Fruit fly (Drosophila melanogaster): ENCODE measurements around the gene Capr.

The Capr gene

DNA sequence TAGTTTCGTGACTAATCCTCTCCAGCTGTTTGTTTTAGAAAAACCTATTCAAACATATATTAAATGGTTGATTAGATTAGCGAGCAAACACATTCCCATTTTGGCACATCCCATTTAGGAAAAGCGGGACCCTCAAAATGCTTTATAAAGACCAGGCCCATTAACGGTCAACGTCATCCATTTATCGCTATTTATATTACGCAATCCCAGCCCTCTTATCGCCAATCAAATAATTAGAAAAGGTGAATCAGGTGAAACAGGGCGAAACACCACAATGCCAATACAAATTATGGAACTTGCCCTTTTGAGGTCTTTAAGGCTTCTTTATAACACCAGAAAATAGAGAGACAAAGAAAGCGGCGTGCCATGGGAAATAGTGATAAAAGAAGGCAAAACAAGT is 35.1 kb downstream of the Capr start:
- TF ChIP-seq noc (tag; optimal IDR thresholded peaks at IDR 0.05), result no peak

DNA sequence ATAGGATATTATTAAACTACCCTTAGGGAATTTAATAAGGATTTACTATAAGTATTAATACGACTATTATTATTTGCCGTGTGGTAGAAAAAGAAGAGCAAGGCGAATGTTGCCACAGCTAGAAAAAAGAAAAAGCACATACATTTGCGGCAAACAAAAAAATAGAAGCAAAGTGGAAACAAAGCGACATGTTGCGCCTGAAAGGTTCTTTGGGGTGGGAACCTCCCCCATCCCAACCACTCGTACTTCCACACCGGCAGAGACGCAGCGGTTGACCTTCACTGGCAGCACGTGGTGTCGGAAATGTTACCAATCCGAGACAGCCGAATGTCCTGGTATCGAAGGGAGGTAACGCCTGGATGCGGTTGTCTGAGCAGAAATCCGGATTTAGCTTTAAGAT is 35.8 kb downstream of the Capr start:
- no peak for TF ChIP-seq noc (tag; optimal IDR thresholded peaks at IDR 0.05)

DNA sequence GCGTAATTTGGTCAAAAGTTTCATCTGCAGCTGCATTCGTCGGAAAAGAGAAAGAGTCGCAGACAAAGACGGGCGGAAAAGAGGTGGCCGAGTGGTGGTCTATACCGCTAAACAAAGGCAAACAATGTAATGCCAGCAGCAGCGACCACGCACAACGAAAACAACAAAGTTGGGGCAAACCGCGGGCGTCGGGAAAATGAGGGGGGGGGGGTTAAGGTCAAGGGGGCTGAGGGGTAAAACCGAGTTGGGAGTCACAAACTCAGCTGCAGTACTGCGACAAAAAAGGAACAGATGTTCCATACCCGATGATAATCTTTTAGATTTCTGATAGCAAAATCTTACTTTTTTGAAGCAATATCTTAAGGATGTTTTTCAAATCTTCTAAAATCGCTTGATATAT is 36.3 kb downstream of the Capr start:
- no peak for TF ChIP-seq noc (tag; optimal IDR thresholded peaks at IDR 0.05)

DNA sequence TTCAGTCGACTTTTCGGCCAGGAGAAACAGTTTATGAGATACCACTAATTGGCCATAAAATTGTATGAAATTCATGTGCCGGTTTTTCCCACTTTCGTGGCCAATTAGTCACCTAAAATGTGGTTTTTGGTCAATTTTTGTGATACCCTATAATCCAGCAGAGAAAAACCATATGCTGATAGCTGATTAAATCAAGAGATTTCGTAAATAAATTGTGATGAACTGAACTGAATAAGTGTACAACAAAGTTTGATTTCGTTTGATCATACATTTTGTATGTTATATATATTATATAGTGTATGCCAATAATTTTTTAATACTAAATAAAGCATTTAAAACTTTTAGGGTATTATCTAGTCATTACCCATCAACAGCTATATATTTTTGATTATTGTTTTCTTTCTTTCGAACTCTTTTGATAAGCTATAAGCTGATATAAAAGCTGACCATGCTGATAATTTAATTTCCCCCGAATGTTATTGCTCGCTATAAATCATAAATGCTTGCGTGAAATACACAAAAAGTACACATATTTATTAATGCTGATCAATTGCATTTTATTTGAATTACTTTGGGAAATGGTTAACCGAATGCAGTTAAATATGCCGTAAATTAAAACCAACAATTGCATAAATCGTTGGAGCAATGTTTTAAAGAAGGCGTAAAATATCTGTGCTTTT is 38.2 kb downstream of the Capr start:
- peak; percentile 73 for TF ChIP-seq noc (tag; optimal IDR thresholded peaks at IDR 0.05)

DNA sequence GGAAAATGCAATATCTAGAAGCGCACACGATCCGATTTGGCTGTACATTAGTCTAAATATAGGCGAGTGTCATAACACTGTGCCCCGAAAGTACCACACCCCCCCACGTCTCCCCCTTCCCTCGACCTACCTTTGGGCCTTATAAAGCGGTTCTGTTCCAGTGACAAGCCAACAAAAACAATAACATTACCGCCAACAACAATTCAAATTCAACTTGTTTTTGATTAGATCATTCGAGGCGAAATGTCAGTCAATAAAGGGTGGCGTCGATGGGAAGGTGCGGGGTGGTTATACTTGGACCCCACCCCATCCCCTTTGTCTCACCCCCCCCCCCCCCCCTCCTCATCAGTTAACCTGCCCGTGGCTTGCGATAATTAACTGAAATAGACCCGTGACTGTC is 40.0 kb downstream of the Capr start:
- peak; percentile 22 for TF ChIP-seq noc (tag; optimal IDR thresholded peaks at IDR 0.05)

DNA sequence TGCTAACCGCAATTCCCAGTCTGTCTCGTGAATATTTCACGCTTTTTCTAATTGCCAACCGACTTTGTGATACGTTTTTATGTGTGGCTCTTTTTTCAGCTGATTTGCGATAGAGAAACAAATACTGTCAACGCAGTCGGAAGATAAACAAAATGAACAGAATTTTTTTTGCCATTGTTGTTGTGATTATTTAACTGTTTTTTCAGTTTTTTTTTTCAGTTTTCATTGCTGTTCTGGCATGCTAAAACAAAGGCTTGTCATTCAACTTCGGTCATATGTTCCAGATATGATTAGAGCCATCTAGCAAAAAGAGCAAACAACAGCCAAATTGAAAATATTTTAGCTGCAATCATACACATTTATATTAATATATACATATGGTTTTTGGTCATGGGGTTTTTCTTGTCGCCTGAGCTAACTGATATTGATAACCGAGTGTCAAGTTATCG is 40.9 kb downstream of the Capr start:
- peak; percentile 43 for TF ChIP-seq noc (tag; optimal IDR thresholded peaks at IDR 0.05)

DNA sequence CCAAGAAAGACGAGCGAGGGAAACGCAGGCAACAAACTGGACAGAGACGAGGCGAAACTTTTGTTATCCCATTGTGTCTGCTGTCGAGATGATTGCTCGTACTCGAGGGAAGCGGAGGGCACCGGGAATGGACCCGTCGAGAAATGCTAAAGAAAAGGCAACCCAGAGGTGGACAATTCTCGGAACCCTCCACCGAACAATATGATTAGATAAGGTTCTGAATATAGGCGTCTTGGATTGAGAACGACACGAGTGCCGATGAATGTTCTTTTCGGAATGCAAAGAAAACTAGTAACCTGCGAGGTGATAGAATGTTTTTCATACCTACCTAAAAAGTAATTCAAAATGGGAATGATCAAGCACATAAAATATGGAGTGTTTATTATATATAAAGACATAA is 43.2 kb downstream of the Capr start:
- TF ChIP-seq noc (tag; optimal IDR thresholded peaks at IDR 0.05), result no peak

DNA sequence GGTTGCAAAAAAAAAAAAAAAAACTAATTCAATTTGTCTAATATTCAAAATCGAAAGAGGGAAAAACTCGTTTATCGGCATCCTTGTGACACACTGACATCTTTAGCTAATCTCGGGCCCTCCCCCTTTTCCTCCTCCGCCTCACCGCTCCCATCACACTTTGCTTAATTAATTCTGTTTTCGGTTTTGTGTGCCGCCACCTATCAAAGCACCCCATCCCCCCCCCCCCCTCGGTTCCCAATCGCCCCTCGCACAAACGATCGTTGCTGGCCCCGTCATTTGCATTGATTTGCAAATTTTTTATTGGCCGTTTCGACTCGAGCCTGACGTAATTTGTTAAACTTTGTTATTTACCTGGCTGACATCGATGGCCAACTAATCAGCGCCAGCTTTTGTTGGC is 44.7 kb downstream of the Capr start:
- TF ChIP-seq noc (tag; optimal IDR thresholded peaks at IDR 0.05), result peak; percentile 7

DNA sequence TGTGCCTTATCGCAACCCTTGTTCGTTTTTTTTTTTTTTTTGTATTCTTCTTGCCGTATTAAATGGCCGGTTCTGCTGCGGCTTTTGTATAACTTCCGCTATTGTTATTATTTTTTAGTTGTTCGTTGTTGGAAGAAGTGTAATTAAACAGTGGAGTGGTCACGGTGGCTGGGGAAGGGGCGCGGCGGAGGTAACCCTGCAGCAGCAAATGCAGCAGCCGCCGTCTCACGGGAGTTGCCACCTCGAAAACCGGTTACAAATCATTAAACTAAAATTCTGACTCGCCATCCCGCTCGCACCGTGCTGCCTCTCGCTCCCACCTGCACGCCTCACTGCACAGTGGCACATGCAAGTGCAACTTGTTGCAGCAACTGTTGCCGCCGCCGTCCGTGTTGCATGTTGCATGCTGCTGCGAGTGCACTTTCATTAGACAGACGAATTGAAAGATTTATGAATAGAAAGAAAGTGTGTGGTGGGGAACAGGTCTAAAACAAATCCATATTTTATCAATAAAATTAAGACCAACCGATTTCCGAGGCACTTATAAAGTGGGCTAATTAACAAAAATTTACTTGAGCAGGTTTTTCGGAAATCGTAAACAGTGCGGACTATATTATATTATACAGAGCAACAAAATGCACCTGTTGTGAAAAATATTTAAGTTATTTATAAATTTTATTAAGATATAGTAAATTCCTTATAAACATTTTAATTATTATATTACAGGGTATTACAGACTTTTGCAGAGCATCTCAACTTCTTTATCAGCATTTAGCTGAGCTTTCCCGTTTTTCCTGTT is 45.3 kb downstream of the Capr start:
- TF ChIP-seq noc (tag; optimal IDR thresholded peaks at IDR 0.05), result no peak

DNA sequence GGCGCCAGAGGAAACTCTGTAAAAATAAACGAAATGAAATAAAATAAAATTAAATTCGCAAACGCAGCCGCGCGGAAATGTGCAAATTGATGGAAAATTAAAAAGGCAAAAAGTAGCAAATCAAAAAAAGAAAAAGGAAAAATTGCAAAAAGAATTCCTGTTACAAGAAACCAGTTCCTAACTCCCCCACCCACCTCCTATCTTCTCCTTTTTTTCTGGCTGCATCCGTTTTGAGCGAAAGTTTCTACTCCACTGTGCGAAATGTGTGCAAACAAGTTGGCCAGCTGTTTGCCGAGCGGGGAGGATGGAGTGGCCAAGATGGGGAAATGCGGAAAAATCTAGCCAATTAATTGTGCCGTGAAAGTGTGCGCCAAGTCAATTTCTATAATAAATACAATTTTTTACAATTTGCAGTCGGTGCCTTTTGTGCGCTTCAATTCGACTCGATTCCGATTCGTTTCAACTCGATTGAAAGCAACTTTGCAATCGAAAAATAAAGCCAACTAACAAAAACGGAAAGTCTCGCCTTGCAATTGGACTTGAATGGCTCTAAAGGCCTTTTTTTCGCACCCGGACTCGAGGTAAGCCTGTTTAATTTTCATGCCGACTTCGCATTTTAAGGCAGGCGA is 46.6 kb downstream of the Capr start:
- TF ChIP-seq noc (tag; optimal IDR thresholded peaks at IDR 0.05), result no peak

DNA sequence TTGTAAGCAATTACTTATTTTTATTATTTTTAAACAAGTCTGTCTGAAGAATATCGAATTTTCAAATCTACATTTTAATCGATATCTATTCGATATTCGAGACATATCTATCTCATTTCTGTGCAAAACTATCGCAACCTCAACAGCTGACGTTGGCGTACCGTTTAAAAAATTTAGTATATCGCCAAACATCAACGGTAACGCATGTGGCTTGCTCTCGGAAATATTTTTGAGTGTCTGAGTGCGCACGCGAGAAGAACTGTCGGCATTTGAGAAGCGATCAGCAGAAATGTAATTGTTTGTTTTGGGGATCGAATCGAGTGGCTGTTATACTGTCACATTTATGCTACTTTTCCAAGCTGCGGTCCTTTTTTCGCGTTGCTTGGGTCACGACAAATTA is 47.3 kb downstream of the Capr start, which contains the start of gene MYPT-75D:
Gene MYPT-75D, plus strand, starts transcription at position 174 of the 400 bp plus-strand sequence.
- TF ChIP-seq noc (tag; optimal IDR thresholded peaks at IDR 0.05), result peak; percentile 6

DNA sequence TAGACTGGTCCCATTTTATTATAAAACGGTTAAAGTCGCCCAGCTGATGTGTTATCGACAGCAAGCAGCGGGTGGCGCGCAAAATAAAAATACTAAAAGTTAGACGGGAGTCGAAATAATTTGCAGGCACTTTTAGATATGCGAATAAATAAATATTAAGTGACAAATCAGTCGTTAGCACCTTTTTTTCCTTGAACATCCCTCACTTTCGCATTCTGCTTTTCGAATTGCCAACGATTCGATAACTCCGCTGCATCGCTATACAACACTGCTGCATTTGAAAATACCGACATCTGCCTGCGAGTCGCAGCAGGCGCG is 50.7 kb downstream of the Capr start, which contains the start of gene bora:
Gene bora, plus strand, starts transcription at position 271 of the 318 bp plus-strand sequence.
- no peak for TF ChIP-seq noc (tag; optimal IDR thresholded peaks at IDR 0.05)

DNA sequence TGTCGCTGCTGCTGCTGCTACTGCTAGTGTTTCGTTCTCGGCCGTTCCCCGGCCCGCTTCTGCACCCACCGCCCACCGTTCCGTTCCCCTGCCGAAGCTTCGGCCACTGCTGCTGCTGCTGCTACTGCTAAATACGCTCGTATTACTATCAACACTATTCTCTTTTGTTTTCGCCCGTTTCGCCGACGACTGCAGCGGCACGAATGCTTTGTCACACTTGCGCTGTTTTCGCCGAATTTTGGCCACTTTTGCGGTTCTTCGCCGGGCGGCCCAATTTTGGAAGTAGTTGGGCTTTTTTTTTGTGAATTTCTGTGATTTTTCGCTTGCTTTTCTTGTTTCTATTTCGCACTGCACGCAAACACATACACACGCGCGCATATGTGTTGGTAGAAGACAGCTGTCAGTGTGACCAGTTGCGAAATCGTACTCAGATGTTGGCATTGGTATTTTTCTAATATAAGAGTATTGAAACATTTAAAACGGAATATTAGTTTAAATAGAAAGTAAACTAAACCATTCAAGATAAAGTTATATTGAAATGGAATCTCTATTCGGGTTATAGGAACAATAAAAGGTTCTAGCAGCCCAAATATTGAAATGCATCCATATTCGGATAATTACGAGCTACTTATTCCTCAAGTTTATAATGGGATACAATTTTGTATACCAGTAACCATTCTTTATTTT is 51.2 kb downstream of the Capr start, which contains the start of gene not:
Gene not, minus strand, starts transcription at position 395 of the 687 bp plus-strand sequence.
- TF ChIP-seq noc (tag; optimal IDR thresholded peaks at IDR 0.05), result no peak

DNA sequence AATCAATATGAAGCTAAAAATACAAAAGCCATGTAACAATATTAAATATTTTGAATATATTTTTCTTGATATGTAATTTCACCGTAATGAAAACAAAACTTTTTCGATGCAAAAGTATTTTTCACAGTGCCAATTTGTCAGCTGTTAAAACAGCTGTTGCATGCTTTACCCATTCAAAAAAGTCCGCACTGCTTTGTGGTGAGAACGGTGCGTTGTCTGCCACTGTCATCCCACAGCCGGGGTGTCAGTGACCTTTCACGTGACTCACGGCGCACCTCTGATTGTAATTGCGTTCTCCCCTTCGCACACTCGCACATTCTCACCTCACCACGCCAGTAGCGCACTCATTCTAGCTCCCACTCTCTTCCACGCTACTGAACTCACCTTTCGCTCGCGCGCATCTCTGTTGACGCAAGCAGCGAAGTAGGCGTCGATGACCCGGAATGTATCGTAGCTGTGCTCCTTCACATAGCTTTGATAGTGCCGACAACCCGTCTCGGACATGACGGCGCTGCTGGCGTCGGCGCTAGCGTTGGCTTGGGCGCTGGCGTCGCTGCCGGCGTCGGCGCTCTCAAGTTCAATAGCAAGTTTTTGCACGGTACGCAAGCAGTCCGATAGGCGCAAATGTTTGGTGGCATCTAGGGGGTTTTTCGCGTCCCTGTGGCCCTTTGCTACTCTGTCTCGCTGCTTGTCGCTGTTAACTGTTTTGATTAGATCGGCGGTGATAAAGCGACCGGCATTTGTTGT is 52.0 kb downstream of the Capr start:
- TF ChIP-seq noc (tag; optimal IDR thresholded peaks at IDR 0.05), result no peak

Data from whole organism, larva.